Worm (Caenorhabditis elegans) whole organism, L2 larva: ENCODE results near the gene C25H3.16.

ENCODE experiments used
- R02D3.7 ChIP-seq: fragments of 150-350 bp; optimal IDR thresholded peaks from 2 replicates; lab custom pipeline; 2014; ENCODE audit warnings: missing biosample characterization, missing genetic modification characterization
- ceh-82 ChIP-seq: fragments of 150-350 bp; optimal IDR thresholded peaks from 2 replicates; lab custom pipeline; 2014; ENCODE audit warnings: missing biosample characterization, missing genetic modification characterization
- lin-11 ChIP-seq: fragments of 150-350 bp; sonication (generic microtip); optimal IDR thresholded peaks from 2 replicates; lab custom pipeline; 2014; ENCODE audit warnings: missing biosample characterization, missing genetic modification characterization, inconsistent platforms, mixed read lengths
- lsy-2 ChIP-seq, 2 experiments: fragments of 150-350 bp in 1 of 2; sonication (generic microtip) in 1 of 2; optimal IDR thresholded peaks; 2 replicates each; lab custom pipeline; 2014 to 2017; ENCODE audit warnings: missing biosample characterization in 2 of 2, missing genetic modification characterization in 2 of 2
- nhr-129 ChIP-seq: fragments of 150-350 bp; optimal IDR thresholded peaks from 2 replicates; lab custom pipeline; 2014; ENCODE audit warnings: missing biosample characterization, missing genetic modification characterization
- nhr-23 ChIP-seq: fragments of 150-350 bp; optimal IDR thresholded peaks from 2 replicates; lab custom pipeline; 2014; ENCODE audit warnings: missing biosample characterization, missing genetic modification reagents, missing genetic modification characterization
- nhr-6 ChIP-seq: fragments of 150-350 bp; optimal IDR thresholded peaks from 2 replicates; lab custom pipeline; 2014; ENCODE audit warnings: missing biosample characterization, missing genetic modification characterization
- peb-1 ChIP-seq: fragments of 150-350 bp; optimal IDR thresholded peaks from 2 replicates; lab custom pipeline; 2014; ENCODE audit warnings: missing biosample characterization, missing genetic modification characterization
- sma-3 ChIP-seq: sonication (generic microtip); optimal IDR thresholded peaks from 2 replicates; lab custom pipeline; 2016; ENCODE audit warnings: missing genetic modification reagents, missing genetic modification characterization, missing compliant biosample characterization
- unc-39 ChIP-seq: fragments of 150-350 bp; optimal IDR thresholded peaks from 2 replicates; lab custom pipeline; 2014; ENCODE audit warnings: missing biosample characterization, missing genetic modification characterization
- unc-55 ChIP-seq: fragments of 150-350 bp; sonication (generic microtip); optimal IDR thresholded peaks from 3 replicates; lab custom pipeline; 2014; ENCODE audit warnings: missing biosample characterization, missing genetic modification reagents, missing genetic modification characterization

C25H3.16 gene

ce11 chrII:5715745-5716357 lies 49.8 kb downstream of the C25H3.16 start, which contains the start of the genes C18A3.10 and C18A3.3:
C18A3.10 (minus strand) TSS chrII:5715845.
C18A3.3 (plus strand) TSS chrII:5716307.
- TF ChIP-seq R02D3.7 (tag; lab: Kevin White, UChicago) (no peak), unc-55 (no peak), nhr-129 (no peak), lin-11 (tag; lab: Kevin White, UChicago) (no peak), peb-1 (tag; lab: Kevin White, UChicago) (no peak), lsy-2 (tag; optimal IDR thresholded peaks at IDR 0.05; lab: Kevin White, UChicago) (no peak), ceh-82 (tag; lab: Kevin White, UChicago) (no peak), unc-39 (tag; lab: Kevin White, UChicago) (no peak), sma-3 (no peak), nhr-23 (tag; lab: Kevin White, UChicago) (no peak), nhr-6 (tag; lab: Kevin White, UChicago) (no peak)
